Worm (Caenorhabditis elegans) whole organism, young adult: Measurements from ENCODE around the gene C35B1.4.

Experiments
- B0035.1 ChIP-seq: sonication (generic microtip); optimal IDR thresholded peaks from 2 replicates; lab custom pipeline; 2016; ENCODE audit warnings: missing genetic modification characterization, mild to moderate bottlenecking, missing compliant biosample characterization, missing genotype, missing genetic modification reagents
- B0336.3 ChIP-seq: fragments of 200-800 bp; sonication (Bioruptor generic); IDR thresholded peaks from 2 replicates; pipeline ENCODE4 v1.3.6; 2022; ENCODE audit warnings: missing genetic modification characterization, missing compliant biosample characterization
- F22D6.2 ChIP-seq: sonication (generic microtip); optimal IDR thresholded peaks from 2 replicates; lab custom pipeline; 2016; ENCODE audit warnings: mild to moderate bottlenecking, missing genetic modification characterization, missing compliant biosample characterization
- F23B12.7 ChIP-seq: sonication (generic microtip); optimal IDR thresholded peaks from 2 replicates; lab custom pipeline; 2017; ENCODE audit warnings: missing genetic modification characterization, mild to moderate bottlenecking, missing compliant biosample characterization, antibody characterized with exemption, moderate library complexity; ENCODE audit not compliant: insufficient read depth
- F33H1.4 ChIP-seq: fragments of 200-800 bp; sonication (Bioruptor generic); IDR thresholded peaks from 2 replicates; pipeline ENCODE4 v1.3.6; 2022; ENCODE audit warnings: missing genetic modification reagents, missing genetic modification characterization, missing compliant biosample characterization
- F55B11.4 ChIP-seq: sonication (generic microtip); optimal IDR thresholded peaks from 2 replicates; lab custom pipeline; 2016; ENCODE audit warnings: missing compliant biosample characterization, missing genetic modification characterization, borderline replicate concordance; ENCODE audit not compliant: insufficient read depth
- K11D2.4 ChIP-seq: fragments of 200-800 bp; sonication (Bioruptor generic); IDR thresholded peaks from 2 replicates; pipeline ENCODE4 v1.3.6; 2022; ENCODE audit warnings: missing genetic modification reagents, missing genetic modification characterization, missing compliant biosample characterization
- T26A5.8 ChIP-seq: sonication (generic microtip); optimal IDR thresholded peaks from 2 replicates; lab custom pipeline; 2016; ENCODE audit warnings: missing genetic modification characterization, missing compliant biosample characterization
- Y53G8AR.9 ChIP-seq: fragments of 200-800 bp; sonication (Bioruptor generic); conservative IDR thresholded peaks from 2 replicates; pipeline ENCODE4 v1.3.6; 2022; ENCODE audit warnings: missing genetic modification reagents, missing genetic modification characterization, missing compliant biosample characterization
- Y56A3A.18 ChIP-seq: fragments of 200-800 bp; sonication (Bioruptor generic); IDR thresholded peaks from 2 replicates; pipeline ENCODE4 v1.3.6; 2022; ENCODE audit warnings: missing genetic modification reagents, missing genetic modification characterization, missing compliant biosample characterization
- aptf-2 ChIP-seq: fragments of 200-800 bp; sonication (Bioruptor generic); conservative IDR thresholded peaks from 2 replicates; pipeline ENCODE4 v1.3.6; 2022; ENCODE audit warnings: missing genetic modification reagents, missing genetic modification characterization, missing compliant biosample characterization
- attf-6 ChIP-seq: fragments of 200-800 bp; sonication (Bioruptor generic); IDR thresholded peaks from 2 replicates; pipeline ENCODE4 v1.3.6; 2022; ENCODE audit warnings: missing genetic modification reagents, missing genetic modification characterization, missing compliant biosample characterization
- bed-2 ChIP-seq: fragments of 200-800 bp; sonication (Bioruptor generic); IDR thresholded peaks from 2 replicates; pipeline ENCODE4 v1.3.6; 2022; ENCODE audit warnings: missing genetic modification reagents, missing genetic modification characterization, missing compliant biosample characterization
- cebp-1 ChIP-seq, 2 experiments: fragments of 200-800 bp in 1 of 2; sonication (Bioruptor generic) in 1 of 2; sonication (generic microtip) in 1 of 2; IDR thresholded peaks in 1 of 2; optimal IDR thresholded peaks in 1 of 2; 2 replicates each; pipeline versions ENCODE4 v1.3.6 to Lab custom; 2017 to 2022; ENCODE audit warnings: missing compliant biosample characterization in 2 of 2, missing genetic modification characterization in 2 of 2, mild to moderate bottlenecking in 1 of 2, missing genetic modification reagents in 1 of 2, moderate library complexity in 1 of 2
- ceh-91 ChIP-seq: fragments of 200-800 bp; sonication (Bioruptor generic); IDR thresholded peaks from 2 replicates; pipeline ENCODE4 v1.3.6; 2022; ENCODE audit warnings: missing genetic modification reagents, missing genetic modification characterization, missing compliant biosample characterization
- die-1 ChIP-seq: sonication (generic microtip); optimal IDR thresholded peaks from 2 replicates; lab custom pipeline; 2016; ENCODE audit warnings: missing genotype, mild to moderate bottlenecking, missing genetic modification characterization, missing compliant biosample characterization
- him-1 ChIP-seq: sonication (generic microtip); optimal IDR thresholded peaks from 2 replicates; lab custom pipeline; 2016; ENCODE audit warnings: missing genotype, missing genetic modification reagents, missing genetic modification characterization, missing compliant biosample characterization
- lin-35 ChIP-seq, 3 experiments: fragments of 150-350 bp in 2 of 3; sonication (generic microtip) in 1 of 3; optimal IDR thresholded peaks; 2 replicates each; lab custom pipeline; 2014 to 2018; ENCODE audit warnings: missing biosample characterization in 3 of 3, missing genetic modification characterization in 3 of 3, missing genetic modification reagents in 3 of 3
- lsy-27 ChIP-seq: sonication (generic microtip); optimal IDR thresholded peaks from 2 replicates; lab custom pipeline; 2017; ENCODE audit warnings: missing genetic modification characterization, mild to moderate bottlenecking, missing compliant biosample characterization, antibody characterized with exemption, missing genotype, borderline replicate concordance; ENCODE audit not compliant: insufficient read depth
- madf-8 ChIP-seq: fragments of 200-800 bp; sonication (Bioruptor generic); conservative IDR thresholded peaks from 2 replicates; pipeline ENCODE4 v1.3.6; 2022; ENCODE audit warnings: missing genetic modification reagents, missing genetic modification characterization, missing compliant biosample characterization
- nhr-80 ChIP-seq: sonication (generic microtip); optimal IDR thresholded peaks from 2 replicates; lab custom pipeline; 2016; ENCODE audit warnings: missing genetic modification characterization, missing compliant biosample characterization
- pbrm-1 ChIP-seq: fragments of 200-800 bp; sonication (Bioruptor generic); IDR thresholded peaks from 2 replicates; pipeline ENCODE4 v1.3.6; 2022; ENCODE audit warnings: missing genetic modification reagents, missing genetic modification characterization, missing compliant biosample characterization
- rpc-1 ChIP-seq, 2 experiments: fragments of 150-350 bp in 1 of 2; sonication (generic microtip) in 1 of 2; optimal IDR thresholded peaks; 2 replicates each; lab custom pipeline; 2014 to 2018; ENCODE audit warnings: missing biosample characterization in 1 of 2, missing genetic modification characterization in 1 of 2, missing genetic modification reagents in 1 of 2, missing genotype in 1 of 2
- snpc-1.1 ChIP-seq: sonication (generic microtip); optimal IDR thresholded peaks from 2 replicates; lab custom pipeline; 2017; ENCODE audit warnings: missing genetic modification characterization, mild to moderate bottlenecking, missing compliant biosample characterization, antibody characterized with exemption, moderate library complexity, missing genotype, missing genetic modification reagents; ENCODE audit not compliant: insufficient read depth
- snpc-3.4 ChIP-seq: sonication (generic microtip); optimal IDR thresholded peaks from 2 replicates; lab custom pipeline; 2017; ENCODE audit warnings: missing genetic modification characterization, mild to moderate bottlenecking, missing compliant biosample characterization, antibody characterized with exemption, moderate library complexity, missing genotype, missing genetic modification reagents
- snpc-4 ChIP-seq, 5 experiments: fragments of 150-350 bp in 1 of 5; sonication (generic microtip) in 4 of 5; optimal IDR thresholded peaks; 2 replicates each; lab custom pipeline; 2014 to 2018; ENCODE audit warnings: missing genetic modification characterization in 5 of 5, missing biosample characterization in 3 of 5, antibody characterized with exemption in 2 of 5, mild to moderate bottlenecking in 2 of 5, missing compliant biosample characterization in 2 of 5, missing genotype in 2 of 5, moderate library complexity in 2 of 5, missing genetic modification reagents in 1 of 5
- sptf-2 ChIP-seq: fragments of 200-800 bp; sonication (Bioruptor generic); optimal IDR thresholded peaks from 2 replicates; lab custom pipeline; 2018; ENCODE audit warnings: mild to moderate bottlenecking, missing genetic modification characterization, missing compliant biosample characterization
- tbp1 ChIP-seq: fragments of 200-800 bp; sonication (Bioruptor generic); optimal IDR thresholded peaks from 2 replicates; lab custom pipeline; 2018; ENCODE audit warnings: mild to moderate bottlenecking, missing genetic modification characterization, missing compliant biosample characterization
- unc-130 ChIP-seq: sonication (generic microtip); optimal IDR thresholded peaks from 2 replicates; lab custom pipeline; 2016; ENCODE audit warnings: missing genetic modification reagents, missing genetic modification characterization, missing compliant biosample characterization
- xnd-1 ChIP-seq: sonication (generic microtip); optimal IDR thresholded peaks from 2 replicates; lab custom pipeline; 2016; ENCODE audit warnings: missing genotype, missing genetic modification reagents, missing genetic modification characterization, missing compliant biosample characterization
- ztf-18 ChIP-seq: sonication (generic microtip); optimal IDR thresholded peaks from 2 replicates; lab custom pipeline; 2016; ENCODE audit warnings: missing genotype, mild to moderate bottlenecking, missing genetic modification characterization, missing compliant biosample characterization
- ztf-3 ChIP-seq: fragments of 200-800 bp; sonication (Bioruptor generic); optimal IDR thresholded peaks from 2 replicates; lab custom pipeline; 2018; ENCODE audit warnings: mild to moderate bottlenecking, missing genetic modification characterization, missing compliant biosample characterization

The C35B1.4 gene

DNA sequence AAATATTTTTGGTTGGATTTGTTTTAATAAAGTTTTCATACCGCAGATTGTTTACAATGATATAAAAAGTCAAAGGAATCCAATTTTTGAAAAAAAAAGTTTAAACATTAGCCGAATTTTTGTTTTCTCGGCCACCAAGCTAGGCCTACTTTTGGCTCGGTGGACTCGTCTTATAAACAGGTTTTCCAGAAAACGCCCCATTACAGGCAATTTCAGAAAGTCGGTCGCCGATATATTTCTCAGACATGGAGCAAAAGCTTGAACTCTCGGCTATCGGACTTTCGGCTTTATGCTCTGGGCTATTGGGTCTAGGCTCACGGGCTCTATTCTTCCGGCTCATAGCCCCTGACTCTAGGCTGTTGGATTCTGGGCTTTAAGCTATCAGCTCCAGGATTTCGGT, 3.5 kb downstream of the C35B1.4 start:
- TF ChIP-seq lsy-27 (no peak), T26A5.8 (no peak), K11D2.4 (no peak), him-1 (tag; lab: Kevin White, UChicago) (no peak), snpc-3.4 (tag; lab: Kevin White, UChicago) (peak; percentile 33), B0336.3 (GFP tag; lab: Robert Waterston, UW) (peak; percentile 82), Y53G8AR.9 (GFP tag; lab: Robert Waterston, UW) (0 out of 2 replicates have a peak, but pooled peaks have one; percentile 36)

DNA sequence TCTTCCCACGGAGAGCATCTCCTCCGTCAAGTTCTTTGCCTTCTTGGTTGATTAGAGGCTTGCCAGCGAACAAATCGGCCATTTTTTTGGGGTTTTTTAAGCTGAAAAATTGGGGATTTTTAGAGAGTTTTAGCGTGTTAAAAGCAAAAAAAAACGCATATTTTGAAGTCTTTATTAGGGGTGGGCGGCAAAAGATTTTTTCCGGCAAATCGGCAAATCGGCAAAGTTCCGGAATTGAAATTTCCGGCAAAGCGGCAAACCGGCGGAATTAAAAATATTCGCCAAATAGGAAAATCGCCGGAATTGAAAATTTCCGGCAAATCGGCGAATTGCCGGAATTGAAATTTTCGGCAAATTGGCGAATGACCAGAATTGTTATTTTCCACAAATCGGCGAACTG, 4.5 kb downstream of the C35B1.4 start, which contains the start of gene C35B1.5:
C35B1.5 (minus strand) TSS at position 101 of the 400 bp plus-strand sequence.
- TF ChIP-seq Y56A3A.18 (no peak), aptf-2 (GFP tag; lab: Robert Waterston, UW) (no peak), madf-8 (GFP tag; lab: Robert Waterston, UW) (no peak), F33H1.4 (GFP tag; lab: Robert Waterston, UW) (no peak), unc-130 (GFP tag; lab: Kevin White, UChicago) (no peak), snpc-4 (GFP tag; optimal IDR thresholded peaks at IDR 0.05; lab: Kevin White, UChicago) (no peak), snpc-4 (tag; optimal IDR thresholded peaks at IDR 0.05; lab: Kevin White, UChicago) (no peak), rpc-1 (optimal IDR thresholded peaks at IDR 0.05; lab: Kevin White, UChicago) (no peak), rpc-1 (tag; optimal IDR thresholded peaks at IDR 0.05; lab: Kevin White, UChicago) (no peak), ceh-91 (GFP tag; lab: Robert Waterston, UW) (no peak), F22D6.2 (tag; lab: Kevin White, UChicago) (no peak), B0035.1 (tag; lab: Kevin White, UChicago) (no peak), ztf-18 (tag; lab: Kevin White, UChicago) (no peak), bed-2 (no peak), xnd-1 (tag; lab: Kevin White, UChicago) (no peak), pbrm-1 (no peak), ztf-3 (GFP tag; lab: Kevin White, UChicago) (no peak), die-1 (tag; lab: Kevin White, UChicago) (no peak), attf-6 (GFP tag; lab: Robert Waterston, UW) (no peak), tbp1 (GFP tag; lab: Kevin White, UChicago) (no peak), snpc-1.1 (tag; lab: Kevin White, UChicago) (no peak)

- TF ChIP-seq lin-35 (GFP tag; optimal IDR thresholded peaks at IDR 0.05; lab: Kevin White, UChicago), result no peak
- TF ChIP-seq F23B12.7 (tag; lab: Kevin White, UChicago), result peak; percentile 60
- peak; percentile 38 for TF ChIP-seq nhr-80 (tag; lab: Kevin White, UChicago)
- TF ChIP-seq sptf-2 (GFP tag; lab: Kevin White, UChicago), result no peak
- no peak for TF ChIP-seq cebp-1 (GFP tag; IDR thresholded peaks at IDR 0.05; lab: Robert Waterston, UW)
- TF ChIP-seq cebp-1 (tag; optimal IDR thresholded peaks at IDR 0.05; lab: Kevin White, UChicago), result peak; percentile 10
- TF ChIP-seq F55B11.4 (tag; lab: Kevin White, UChicago), result no peak
These were observed 5.4 kb downstream of the C35B1.4 start for ce11 chrIV:4085022-4085421.
